Worm (Caenorhabditis elegans) whole organism, L4 larva: ENCODE results near the gene gbh-1.

ENCODE experiments used
- ctbp-1 ChIP-seq: fragments of 200-800 bp; sonication (Bioruptor generic); IDR thresholded peaks from 2 replicates; pipeline ENCODE4 v1.3.6; 2022; ENCODE audit warnings: missing genetic modification reagents, missing genetic modification characterization, missing compliant biosample characterization
- mdt-29 ChIP-seq: fragments of 200-800 bp; sonication (Bioruptor generic); IDR thresholded peaks from 2 replicates; pipeline ENCODE4 v1.3.6; 2022; ENCODE audit warnings: missing genetic modification reagents, missing genetic modification characterization, missing compliant biosample characterization
- nhr-25 ChIP-seq: sonication (generic microtip); optimal IDR thresholded peaks from 2 replicates; lab custom pipeline; 2017; ENCODE audit warnings: missing genetic modification characterization, mild to moderate bottlenecking, missing compliant biosample characterization, antibody characterized with exemption, moderate library complexity, borderline replicate concordance; ENCODE audit not compliant: insufficient read depth
- unc-62 ChIP-seq, 3 experiments: fragments of 150-350 bp in 1 of 3; sonication (generic microtip); optimal IDR thresholded peaks in 2 of 3; peaks in 1 of 3; 1 replicate in 1 of 3; 2 replicates in 2 of 3; lab custom pipeline; 2014 to 2017; ENCODE audit warnings: missing biosample characterization in 3 of 3, missing genetic modification characterization in 3 of 3, missing genetic modification reagents in 3 of 3, missing genotype in 1 of 3

ce11 chrII:10705347-10705996 is 11.9 kb upstream of the gbh-1 start:
- peak; percentile 65 for TF ChIP-seq nhr-25 (tag; lab: Kevin White, UChicago)
- TF ChIP-seq mdt-29: no peak
- TF ChIP-seq ctbp-1 (GFP tag; lab: Robert Waterston, UW): 0 out of 2 replicates have a peak, but pooled peaks have one; percentile 45
- TF ChIP-seq unc-62 (GFP tag; optimal IDR thresholded peaks at IDR 0.05 in 1 of 2; lab: Kevin White, UChicago): peak in 1 of 2 experiments; percentile 70
- TF ChIP-seq unc-62 (tag; optimal IDR thresholded peaks at IDR 0.05; lab: Kevin White, UChicago): no peak
